Worm (Caenorhabditis elegans) whole organism, young adult: Measurements from ENCODE around the gene lig-1.

ENCODE experiments used
- B0336.3 ChIP-seq: fragments of 200-800 bp; sonication (Bioruptor generic); IDR thresholded peaks from 2 replicates; pipeline ENCODE4 v1.3.6; 2022; ENCODE audit warnings: missing genetic modification characterization, missing compliant biosample characterization
- C17E4.6 ChIP-seq: fragments of 200-800 bp; sonication (Bioruptor generic); IDR thresholded peaks from 2 replicates; pipeline ENCODE4 v1.3.6; 2022; ENCODE audit warnings: missing genetic modification reagents, missing genetic modification characterization, missing compliant biosample characterization
- D2030.7 ChIP-seq: fragments of 200-800 bp; sonication (Bioruptor generic); IDR thresholded peaks from 2 replicates; pipeline ENCODE4 v1.3.6; 2022; ENCODE audit warnings: missing genetic modification reagents, missing genetic modification characterization, missing compliant biosample characterization
- F37B4.10 ChIP-seq: fragments of 200-800 bp; sonication (Bioruptor generic); IDR thresholded peaks from 2 replicates; pipeline ENCODE4 v1.3.6; 2022; ENCODE audit warnings: missing genetic modification characterization, missing compliant biosample characterization
- F52B5.7 ChIP-seq: sonication (generic microtip); optimal IDR thresholded peaks from 2 replicates; lab custom pipeline; 2016; ENCODE audit warnings: mild to moderate bottlenecking, missing genetic modification characterization, missing compliant biosample characterization
- F55B11.4 ChIP-seq: sonication (generic microtip); optimal IDR thresholded peaks from 2 replicates; lab custom pipeline; 2016; ENCODE audit warnings: missing compliant biosample characterization, missing genetic modification characterization, borderline replicate concordance; ENCODE audit not compliant: insufficient read depth
- F57C9.4 ChIP-seq: sonication (generic microtip); optimal IDR thresholded peaks from 2 replicates; lab custom pipeline; 2017; ENCODE audit warnings: mild to moderate bottlenecking, missing genetic modification characterization, missing compliant biosample characterization
- T26A5.8 ChIP-seq: sonication (generic microtip); optimal IDR thresholded peaks from 2 replicates; lab custom pipeline; 2016; ENCODE audit warnings: missing genetic modification characterization, missing compliant biosample characterization
- Y56A3A.18 ChIP-seq: fragments of 200-800 bp; sonication (Bioruptor generic); IDR thresholded peaks from 2 replicates; pipeline ENCODE4 v1.3.6; 2022; ENCODE audit warnings: missing genetic modification reagents, missing genetic modification characterization, missing compliant biosample characterization
- attf-3 ChIP-seq: fragments of 200-800 bp; sonication (Bioruptor generic); conservative IDR thresholded peaks from 2 replicates; pipeline ENCODE4 v1.3.6; 2022; ENCODE audit warnings: missing genetic modification reagents, missing genetic modification characterization, missing compliant biosample characterization
- cebp-1 ChIP-seq, 2 experiments: fragments of 200-800 bp in 1 of 2; sonication (Bioruptor generic) in 1 of 2; sonication (generic microtip) in 1 of 2; IDR thresholded peaks in 1 of 2; optimal IDR thresholded peaks in 1 of 2; 2 replicates each; pipeline versions ENCODE4 v1.3.6 to Lab custom; 2017 to 2022; ENCODE audit warnings: missing compliant biosample characterization in 2 of 2, missing genetic modification characterization in 2 of 2, mild to moderate bottlenecking in 1 of 2, missing genetic modification reagents in 1 of 2, moderate library complexity in 1 of 2
- ceh-100 ChIP-seq: fragments of 200-800 bp; sonication (Bioruptor generic); IDR thresholded peaks from 2 replicates; pipeline ENCODE4 v1.3.6; 2022; ENCODE audit warnings: missing genetic modification reagents, missing genetic modification characterization, missing compliant biosample characterization
- efl-1 ChIP-seq: fragments of 150-350 bp; optimal IDR thresholded peaks from 2 replicates; lab custom pipeline; 2014; ENCODE audit warnings: missing biosample characterization, missing genetic modification reagents, missing genetic modification characterization
- egl-18 ChIP-seq: fragments of 200-800 bp; sonication (Bioruptor generic); IDR thresholded peaks from 2 replicates; pipeline ENCODE4 v1.3.6; 2022; ENCODE audit warnings: missing genetic modification reagents, missing genetic modification characterization, missing compliant biosample characterization
- hlh-12 ChIP-seq: sonication (generic microtip); optimal IDR thresholded peaks from 2 replicates; lab custom pipeline; 2016; ENCODE audit warnings: missing genetic modification characterization, missing compliant biosample characterization
- hlh-26 ChIP-seq: fragments of 200-800 bp; sonication (Bioruptor generic); conservative IDR thresholded peaks from 2 replicates; pipeline ENCODE4 v1.3.6; 2022; ENCODE audit warnings: missing genetic modification reagents, missing genetic modification characterization, missing compliant biosample characterization
- hsf-1 ChIP-seq: fragments of 200-800 bp; sonication (Bioruptor generic); IDR thresholded peaks from 2 replicates; pipeline ENCODE4 v1.3.6; 2022; ENCODE audit warnings: missing genetic modification reagents, missing genetic modification characterization, missing compliant biosample characterization
- let-526 ChIP-seq: fragments of 200-800 bp; sonication (Bioruptor generic); IDR thresholded peaks from 2 replicates; pipeline ENCODE4 v1.3.6; 2022; ENCODE audit warnings: missing genetic modification reagents, missing genetic modification characterization, missing compliant biosample characterization
- let-607 ChIP-seq, 2 experiments: fragments of 200-800 bp in 1 of 2; sonication (Bioruptor generic) in 1 of 2; sonication (generic microtip) in 1 of 2; optimal IDR thresholded peaks; 2 replicates each; lab custom pipeline; 2016 to 2018; ENCODE audit warnings: mild to moderate bottlenecking in 2 of 2, missing compliant biosample characterization in 2 of 2, missing genetic modification characterization in 2 of 2, moderate library complexity in 2 of 2, missing genotype in 1 of 2
- lin-26 ChIP-seq: fragments of 200-800 bp; sonication (Bioruptor generic); IDR thresholded peaks from 2 replicates; pipeline ENCODE4 v1.3.6; 2022; ENCODE audit warnings: missing genetic modification reagents, missing genetic modification characterization, missing compliant biosample characterization
- lsl-1 ChIP-seq: fragments of 200-800 bp; sonication (Bioruptor generic); optimal IDR thresholded peaks from 2 replicates; lab custom pipeline; 2018; ENCODE audit warnings: mild to moderate bottlenecking, missing genetic modification characterization, moderate library complexity, missing compliant biosample characterization
- mcd-1 ChIP-seq: fragments of 200-800 bp; sonication (Bioruptor generic); IDR thresholded peaks from 2 replicates; pipeline ENCODE4 v1.3.6; 2022; ENCODE audit warnings: missing genetic modification reagents, missing genetic modification characterization, missing compliant biosample characterization
- mel-28 ChIP-seq: sonication (generic microtip); optimal IDR thresholded peaks from 2 replicates; lab custom pipeline; 2016; ENCODE audit warnings: borderline replicate concordance, mild to moderate bottlenecking, missing genetic modification characterization, missing compliant biosample characterization
- nfya-1 ChIP-seq: sonication (generic microtip); optimal IDR thresholded peaks from 2 replicates; lab custom pipeline; 2017; ENCODE audit warnings: antibody characterized with exemption, missing compliant biosample characterization, missing genetic modification characterization, borderline replicate concordance; ENCODE audit not compliant: insufficient read depth
- nfya-2 ChIP-seq: fragments of 200-800 bp; sonication (Bioruptor generic); IDR thresholded peaks from 2 replicates; pipeline ENCODE4 v1.3.6; 2022; ENCODE audit warnings: missing genetic modification reagents, missing genetic modification characterization, missing compliant biosample characterization
- nfyb-1 ChIP-seq: fragments of 200-800 bp; sonication (Bioruptor generic); IDR thresholded peaks from 2 replicates; pipeline ENCODE4 v1.3.6; 2022; ENCODE audit warnings: missing genetic modification reagents, missing genetic modification characterization, missing compliant biosample characterization
- nhr-120 ChIP-seq: fragments of 200-800 bp; sonication (Bioruptor generic); IDR thresholded peaks from 2 replicates; pipeline ENCODE4 v1.3.6; 2022; ENCODE audit warnings: missing genetic modification characterization, missing compliant biosample characterization
- nhr-90 ChIP-seq: sonication (generic microtip); optimal IDR thresholded peaks from 2 replicates; lab custom pipeline; 2016; ENCODE audit warnings: missing genotype, mild to moderate bottlenecking, missing genetic modification characterization, missing compliant biosample characterization
- sdz-38 ChIP-seq: sonication (generic microtip); optimal IDR thresholded peaks from 2 replicates; lab custom pipeline; 2016; ENCODE audit warnings: missing genotype, missing genetic modification characterization, missing compliant biosample characterization
- snpc-1.3 ChIP-seq: sonication (generic microtip); optimal IDR thresholded peaks from 2 replicates; lab custom pipeline; 2017; ENCODE audit warnings: missing genetic modification characterization, mild to moderate bottlenecking, missing compliant biosample characterization, antibody characterized with exemption, moderate library complexity, missing genotype, missing genetic modification reagents; ENCODE audit not compliant: insufficient read depth
- sptf-2 ChIP-seq: fragments of 200-800 bp; sonication (Bioruptor generic); optimal IDR thresholded peaks from 2 replicates; lab custom pipeline; 2018; ENCODE audit warnings: mild to moderate bottlenecking, missing genetic modification characterization, missing compliant biosample characterization
- xnd-1 ChIP-seq: sonication (generic microtip); optimal IDR thresholded peaks from 2 replicates; lab custom pipeline; 2016; ENCODE audit warnings: missing genotype, missing genetic modification reagents, missing genetic modification characterization, missing compliant biosample characterization
- zfh-2 ChIP-seq: fragments of 200-800 bp; sonication (Bioruptor generic); conservative IDR thresholded peaks from 2 replicates; pipeline ENCODE4 v1.3.6; 2022; ENCODE audit warnings: missing genetic modification reagents, missing genetic modification characterization, missing compliant biosample characterization
- ztf-26 ChIP-seq: sonication (generic microtip); optimal IDR thresholded peaks from 2 replicates; lab custom pipeline; 2017; ENCODE audit warnings: missing genetic modification characterization, missing compliant biosample characterization
- ztf-6 ChIP-seq: fragments of 200-800 bp; sonication (Bioruptor generic); IDR thresholded peaks from 2 replicates; pipeline ENCODE4 v1.3.6; 2022; ENCODE audit warnings: missing genetic modification reagents, missing genetic modification characterization, missing compliant biosample characterization

lig-1 gene

DNA sequence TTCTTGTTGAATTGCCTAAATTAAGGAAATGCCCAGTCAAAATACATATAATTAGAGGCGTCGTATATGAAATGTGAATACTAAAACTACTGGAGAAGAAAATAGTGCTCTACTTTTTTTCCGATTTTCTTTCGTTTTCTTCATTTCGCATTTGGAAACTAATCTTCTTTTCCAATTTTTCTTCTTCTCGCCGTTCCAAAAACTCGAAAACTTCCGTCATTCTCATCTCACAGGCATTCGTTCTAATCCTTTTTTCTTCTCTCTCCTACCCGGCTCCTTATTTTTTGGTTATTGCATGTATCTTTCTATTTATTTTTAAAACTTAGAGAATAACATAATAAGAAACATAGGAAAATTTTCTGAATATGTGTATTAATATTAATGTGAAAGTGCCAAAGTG, 19.0 kb downstream of the lig-1 start:
- TF ChIP-seq let-526 (no peak), nfya-1 (no peak), cebp-1 (GFP tag; IDR thresholded peaks at IDR 0.05; lab: Robert Waterston, UW) (no peak), cebp-1 (tag; optimal IDR thresholded peaks at IDR 0.05; lab: Kevin White, UChicago) (no peak), lin-26 (GFP tag; lab: Robert Waterston, UW) (no peak), F37B4.10 (GFP tag; lab: Robert Waterston, UW) (no peak), F55B11.4 (no peak)

DNA sequence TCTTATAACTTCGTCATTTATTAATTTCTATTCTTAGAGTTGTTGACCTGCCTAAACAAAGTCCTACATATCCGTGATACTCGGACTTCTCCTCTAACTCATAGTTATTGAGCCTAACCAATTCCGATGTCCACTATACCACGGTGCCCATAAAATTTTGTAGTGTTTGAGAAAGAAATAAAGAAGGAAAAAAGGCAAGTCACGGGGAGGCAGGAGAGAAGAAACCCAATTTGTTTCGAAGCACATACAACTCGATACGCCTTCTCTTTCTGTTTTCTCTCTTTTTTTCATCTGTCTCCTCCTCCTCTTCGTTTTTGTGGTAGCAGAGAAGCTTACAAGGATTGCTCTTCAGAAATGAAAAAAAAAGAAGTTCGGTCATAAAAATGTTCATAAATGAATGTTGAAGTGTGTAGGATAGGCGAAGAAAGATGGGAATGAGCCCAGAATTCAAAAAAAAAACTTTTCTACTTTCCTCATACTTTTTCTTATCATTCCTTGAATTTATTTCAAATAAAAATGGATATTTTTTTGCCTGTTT, 20.8 kb downstream of the lig-1 start:
- TF ChIP-seq lsl-1 (GFP tag; lab: Kevin White, UChicago) (no peak), let-526 (no peak), snpc-1.3 (tag; lab: Kevin White, UChicago) (no peak), ztf-6 (GFP tag; lab: Robert Waterston, UW) (no peak), B0336.3 (GFP tag; lab: Robert Waterston, UW) (no peak), C17E4.6 (GFP tag; lab: Robert Waterston, UW) (no peak), sptf-2 (GFP tag; lab: Kevin White, UChicago) (no peak), egl-18 (no peak), attf-3 (GFP tag; lab: Robert Waterston, UW) (no peak), let-607 (tag; optimal IDR thresholded peaks at IDR 0.05; lab: Kevin White, UChicago) (no peak), cebp-1 (GFP tag; IDR thresholded peaks at IDR 0.05; lab: Robert Waterston, UW) (no peak), cebp-1 (tag; optimal IDR thresholded peaks at IDR 0.05; lab: Kevin White, UChicago) (no peak), F52B5.7 (tag; lab: Kevin White, UChicago) (no peak), zfh-2 (GFP tag; lab: Robert Waterston, UW) (no peak), hlh-12 (tag; lab: Kevin White, UChicago) (no peak), nfyb-1 (no peak), D2030.7 (GFP tag; lab: Robert Waterston, UW) (no peak), F55B11.4 (no peak)

- TF ChIP-seq mel-28 (no peak), hsf-1 (no peak), Y56A3A.18 (GFP tag; lab: Robert Waterston, UW) (no peak), ceh-100 (GFP tag; lab: Robert Waterston, UW) (no peak), hlh-26 (GFP tag; lab: Robert Waterston, UW) (no peak), efl-1 (GFP tag; lab: Kevin White, UChicago) (no peak), nhr-90 (tag; lab: Kevin White, UChicago) (no peak), F37B4.10 (GFP tag; lab: Robert Waterston, UW) (no peak), sdz-38 (no peak), ztf-26 (no peak), T26A5.8 (tag; lab: Kevin White, UChicago) (no peak), nfya-2 (no peak), mcd-1 (GFP tag; lab: Robert Waterston, UW) (no peak), lin-26 (GFP tag; lab: Robert Waterston, UW) (no peak)
These were observed 24.3 kb downstream of the lig-1 start for ce11 chrV:10838204-10838603.

ce11 chrV:10839398-10839797, 25.5 kb downstream of the lig-1 start:
- TF ChIP-seq Y56A3A.18 (GFP tag; lab: Robert Waterston, UW) (no peak), xnd-1 (no peak), F57C9.4 (tag; lab: Kevin White, UChicago) (no peak), mcd-1 (GFP tag; lab: Robert Waterston, UW) (no peak), nhr-120 (GFP tag; lab: Robert Waterston, UW) (no peak)
- TF ChIP-seq, all 124 proteins: peak for 0
